Worm (Caenorhabditis elegans) whole organism, young adult: ENCODE results near the gene K12H6.2.
"Not testable (repeated sequence)": the region's sequence is repeated elsewhere in the genome, so short reads cannot be mapped to it uniquely, and the experiment has no call there.

ENCODE experiments used
- F55B11.4 ChIP-seq: sonication (generic microtip); optimal IDR thresholded peaks from 2 replicates; lab custom pipeline; 2016; ENCODE audit warnings: missing compliant biosample characterization, missing genetic modification characterization, borderline replicate concordance; ENCODE audit not compliant: insufficient read depth
- F57C9.4 ChIP-seq: sonication (generic microtip); optimal IDR thresholded peaks from 2 replicates; lab custom pipeline; 2017; ENCODE audit warnings: mild to moderate bottlenecking, missing genetic modification characterization, missing compliant biosample characterization
- ama-1 ChIP-seq, 3 experiments: fragments of 150-350 bp in 1 of 3; sonication (generic microtip) in 2 of 3; optimal IDR thresholded peaks; 2 replicates each; lab custom pipeline; 2014 to 2018; ENCODE audit warnings: missing biosample characterization in 2 of 3, missing genetic modification characterization in 2 of 3, missing genetic modification reagents in 2 of 3
- ccch-3 ChIP-seq: fragments of 200-800 bp; sonication (Bioruptor generic); optimal IDR thresholded peaks from 2 replicates; lab custom pipeline; 2018; ENCODE audit warnings: mild to moderate bottlenecking, missing genetic modification characterization, missing compliant biosample characterization
- ceh-91 ChIP-seq: fragments of 200-800 bp; sonication (Bioruptor generic); IDR thresholded peaks from 2 replicates; pipeline ENCODE4 v1.3.6; 2022; ENCODE audit warnings: missing genetic modification reagents, missing genetic modification characterization, missing compliant biosample characterization
- dpl-1 ChIP-seq: fragments of 150-350 bp; optimal IDR thresholded peaks from 2 replicates; lab custom pipeline; 2014; ENCODE audit warnings: missing biosample characterization, missing genetic modification reagents, missing genetic modification characterization
- hlh-12 ChIP-seq: sonication (generic microtip); optimal IDR thresholded peaks from 2 replicates; lab custom pipeline; 2016; ENCODE audit warnings: missing genetic modification characterization, missing compliant biosample characterization
- nfya-1 ChIP-seq: sonication (generic microtip); optimal IDR thresholded peaks from 2 replicates; lab custom pipeline; 2017; ENCODE audit warnings: antibody characterized with exemption, missing compliant biosample characterization, missing genetic modification characterization, borderline replicate concordance; ENCODE audit not compliant: insufficient read depth
- rcor-1 ChIP-seq: fragments of 200-800 bp; sonication (Bioruptor generic); IDR thresholded peaks from 2 replicates; pipeline ENCODE4 v1.3.6; 2022; ENCODE audit warnings: missing genetic modification reagents, missing genetic modification characterization, missing compliant biosample characterization
- snpc-3.4 ChIP-seq: sonication (generic microtip); optimal IDR thresholded peaks from 2 replicates; lab custom pipeline; 2017; ENCODE audit warnings: missing genetic modification characterization, mild to moderate bottlenecking, missing compliant biosample characterization, antibody characterized with exemption, moderate library complexity, missing genotype, missing genetic modification reagents
- unc-130 ChIP-seq: sonication (generic microtip); optimal IDR thresholded peaks from 2 replicates; lab custom pipeline; 2016; ENCODE audit warnings: missing genetic modification reagents, missing genetic modification characterization, missing compliant biosample characterization
- unc-62 ChIP-seq: fragments of 150-350 bp; optimal IDR thresholded peaks from 2 replicates; lab custom pipeline; 2014; ENCODE audit warnings: missing biosample characterization, missing genetic modification reagents, missing genetic modification characterization
- ztf-3 ChIP-seq: fragments of 200-800 bp; sonication (Bioruptor generic); optimal IDR thresholded peaks from 2 replicates; lab custom pipeline; 2018; ENCODE audit warnings: mild to moderate bottlenecking, missing genetic modification characterization, missing compliant biosample characterization

- TF ChIP-seq snpc-3.4; F55B11.4 (tag; lab: Kevin White, UChicago); ama-1 (optimal IDR thresholded peaks at IDR 0.05; lab: Kevin White, UChicago); ama-1 (GFP tag; optimal IDR thresholded peaks at IDR 0.05; lab: Kevin White, UChicago); nfya-1 (tag; lab: Kevin White, UChicago); hlh-12; ztf-3 (GFP tag; lab: Kevin White, UChicago); F57C9.4 (tag; lab: Kevin White, UChicago); ccch-3 (GFP tag; lab: Kevin White, UChicago); unc-62 (GFP tag; lab: Kevin White, UChicago); rcor-1 (GFP tag; lab: Robert Waterston, UW); ceh-91; unc-130; dpl-1 (GFP tag; lab: Kevin White, UChicago): not testable (repeated sequence)
Observed at ce11 chrII:2839004-2839403, 23.7 kb upstream of the K12H6.2 start, which contains the start of gene Y110A2AL.4.
